Worm (Caenorhabditis elegans) whole organism, L4 larva: ENCODE measurements around the gene vit-6.

Source experiments
- T20F7.1 ChIP-seq: fragments of 200-800 bp; sonication (Bioruptor generic); optimal IDR thresholded peaks from 2 replicates; lab custom pipeline; 2018; ENCODE audit warnings: mild to moderate bottlenecking, missing genetic modification characterization, missing compliant biosample characterization
- Y75B8A.6 ChIP-seq: fragments of 200-800 bp; sonication (Bioruptor generic); IDR thresholded peaks from 2 replicates; pipeline ENCODE4 v1.3.6; 2022; ENCODE audit warnings: missing genetic modification reagents, missing genetic modification characterization, missing compliant biosample characterization
- ZK546.5 ChIP-seq, 2 experiments: sonication (generic microtip); optimal IDR thresholded peaks; 2 replicates each; lab custom pipeline; 2017; ENCODE audit warnings: missing biosample characterization in 2 of 2, missing genetic modification characterization in 2 of 2
- aha-1 ChIP-seq: fragments of 150-350 bp; peaks from one replicate; lab custom pipeline; 2014; ENCODE audit warnings: missing biosample characterization, missing genetic modification characterization
- ceh-32 ChIP-seq: sonication (generic microtip); optimal IDR thresholded peaks from 2 replicates; lab custom pipeline; 2016; ENCODE audit warnings: mild to moderate bottlenecking, missing genetic modification characterization, missing compliant biosample characterization; ENCODE audit not compliant: poor library complexity
- daf-19 ChIP-seq: fragments of 200-800 bp; sonication (Bioruptor generic); conservative IDR thresholded peaks from 2 replicates; pipeline ENCODE4 v1.3.6; 2022; ENCODE audit warnings: missing genetic modification characterization, missing compliant biosample characterization
- egl-27 ChIP-seq: sonication (generic microtip); optimal IDR thresholded peaks from 3 replicates; lab custom pipeline; 2017; ENCODE audit warnings: missing biosample characterization, missing genetic modification reagents, missing genetic modification characterization
- lin-13 ChIP-seq: fragments of 150-350 bp; optimal IDR thresholded peaks from 2 replicates; lab custom pipeline; 2014; ENCODE audit warnings: missing biosample characterization, missing genetic modification reagents, missing genetic modification characterization
- nhr-41 ChIP-seq: fragments of 200-800 bp; sonication (Bioruptor generic); IDR thresholded peaks from 2 replicates; pipeline ENCODE4 v1.3.6; 2022; ENCODE audit warnings: missing genetic modification reagents, missing genetic modification characterization, missing compliant biosample characterization
- php-3 ChIP-seq: fragments of 200-800 bp; sonication (Bioruptor generic); IDR thresholded peaks from 2 replicates; pipeline ENCODE4 v1.3.6; 2022; ENCODE audit warnings: missing genetic modification reagents, missing genetic modification characterization, missing compliant biosample characterization
- snpc-4 ChIP-seq: fragments of 150-350 bp; optimal IDR thresholded peaks from 2 replicates; lab custom pipeline; 2014; ENCODE audit warnings: missing biosample characterization, missing genetic modification characterization
- tag-97 ChIP-seq: fragments of 200-800 bp; sonication (Bioruptor generic); IDR thresholded peaks from 2 replicates; pipeline ENCODE4 v1.3.6; 2022; ENCODE audit warnings: missing genetic modification characterization, missing compliant biosample characterization
- unc-130 ChIP-seq: sonication (generic microtip); optimal IDR thresholded peaks from 2 replicates; lab custom pipeline; 2016; ENCODE audit warnings: missing genetic modification reagents, missing genetic modification characterization, missing compliant biosample characterization
- unc-62 ChIP-seq, 3 experiments: fragments of 150-350 bp in 1 of 3; sonication (generic microtip); optimal IDR thresholded peaks in 2 of 3; peaks in 1 of 3; 1 replicate in 1 of 3; 2 replicates in 2 of 3; lab custom pipeline; 2014 to 2017; ENCODE audit warnings: missing biosample characterization in 3 of 3, missing genetic modification characterization in 3 of 3, missing genetic modification reagents in 3 of 3, missing genotype in 1 of 3

DNA sequence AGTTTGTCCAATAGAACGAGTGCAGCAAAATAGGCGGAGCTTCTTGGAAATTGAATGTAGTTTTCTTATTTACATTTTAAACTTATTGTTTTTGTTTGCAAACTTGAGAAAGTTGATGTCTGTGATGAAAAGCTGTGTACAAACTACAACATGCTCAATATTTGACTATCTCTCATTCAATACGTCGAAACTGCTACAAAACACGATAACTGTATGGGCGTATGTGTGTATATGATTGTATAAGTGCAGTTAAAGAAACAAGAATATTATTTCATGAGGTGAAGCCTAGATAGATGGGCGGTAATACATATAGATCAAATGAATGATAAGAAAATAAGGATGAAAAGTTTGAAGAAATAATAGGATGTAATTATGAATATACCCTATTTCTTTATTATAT, 21.4 kb upstream of the vit-6 start:
- TF ChIP-seq nhr-41 (no peak), tag-97 (GFP tag; lab: Robert Waterston, UW) (no peak), php-3 (GFP tag; lab: Robert Waterston, UW) (no peak), Y75B8A.6 (no peak), aha-1 (tag; lab: Kevin White, UChicago) (peak; percentile 68), lin-13 (GFP tag; lab: Kevin White, UChicago) (no peak), egl-27 (no peak), snpc-4 (tag; lab: Kevin White, UChicago) (no peak), T20F7.1 (GFP tag; lab: Kevin White, UChicago) (no peak), unc-62 (GFP tag; optimal IDR thresholded peaks at IDR 0.05 in 1 of 2; lab: Kevin White, UChicago) (peak in 1 of 2 experiments; percentile 55), unc-62 (tag; optimal IDR thresholded peaks at IDR 0.05; lab: Kevin White, UChicago) (no peak), unc-130 (GFP tag; lab: Kevin White, UChicago) (no peak), ZK546.5 (tag; optimal IDR thresholded peaks at IDR 0.05; lab: Kevin White, UChicago) (no peak), daf-19 (GFP tag; lab: Robert Waterston, UW) (no peak), ceh-32 (no peak)
